Fruit fly (Drosophila melanogaster) whole organism, larva: ENCODE measurements around the gene CG31875.

Source experiments
- noc ChIP-seq: fragments of 200-800 bp; sonication (Bioruptor generic); optimal IDR thresholded peaks from 3 replicates; lab custom pipeline; 2019; ENCODE audit warnings: missing biosample characterization, mild to moderate bottlenecking, missing genetic modification characterization, moderate library complexity

CG31875 gene

DNA sequence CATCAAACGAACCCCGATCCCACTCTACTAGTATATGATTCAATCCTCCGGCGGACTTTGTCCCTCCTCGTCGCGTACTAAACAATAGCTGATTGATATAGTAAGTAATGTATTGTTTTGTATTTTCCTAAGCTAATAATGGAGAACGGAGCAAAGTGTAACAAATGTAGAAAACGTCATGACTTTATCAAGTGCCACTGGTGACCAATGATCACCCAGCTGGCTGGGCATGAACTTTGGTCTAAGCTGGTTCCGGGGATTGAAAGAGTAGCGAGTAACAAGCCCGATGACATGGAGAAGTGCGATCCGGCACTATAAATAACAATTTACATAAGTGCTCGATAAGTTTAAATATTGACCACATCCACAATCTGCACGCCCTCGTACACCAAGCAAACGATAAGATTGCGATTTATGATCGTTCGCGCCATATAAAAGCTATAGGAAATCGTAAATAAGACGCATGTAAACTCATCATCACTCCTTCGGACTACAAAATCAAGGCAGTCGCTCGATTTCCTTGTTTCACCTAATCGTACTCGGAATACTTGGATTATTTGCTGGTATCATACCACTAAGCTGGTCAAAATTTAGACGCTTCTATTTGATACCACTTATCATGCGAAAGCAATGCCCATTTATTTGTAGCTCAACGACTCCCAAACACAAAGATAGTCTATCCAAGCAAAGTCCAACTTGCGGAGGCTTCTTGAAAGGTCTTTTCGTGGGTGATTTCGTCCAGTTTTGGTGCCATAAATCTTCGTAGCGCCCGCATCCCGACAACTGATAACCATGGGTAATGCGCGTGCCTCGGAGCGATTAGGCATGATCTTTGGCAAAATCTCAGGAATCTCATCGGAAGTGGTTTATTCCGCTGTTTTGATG lies 53.1 kb downstream of the CG31875 start:
- TF ChIP-seq noc (tag; lab: Kevin White, UChicago): peak; percentile 80

DNA sequence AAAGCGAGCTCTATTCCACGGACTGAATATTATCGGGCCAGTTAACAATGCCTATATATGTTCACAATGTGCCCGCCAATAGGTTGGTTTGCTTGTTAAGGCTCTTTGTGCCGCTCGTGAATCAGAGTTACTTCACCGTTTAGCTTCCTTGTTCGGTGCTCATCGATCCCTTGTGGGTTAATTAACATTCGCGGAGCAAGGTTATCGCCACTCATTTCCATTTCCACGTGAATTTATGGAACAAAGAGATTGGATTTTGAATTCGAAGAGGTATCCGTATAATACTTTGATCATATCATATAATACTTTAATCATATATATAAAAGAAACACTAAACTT lies 54.0 kb downstream of the CG31875 start:
- TF ChIP-seq noc (tag; lab: Kevin White, UChicago): no peak

DNA sequence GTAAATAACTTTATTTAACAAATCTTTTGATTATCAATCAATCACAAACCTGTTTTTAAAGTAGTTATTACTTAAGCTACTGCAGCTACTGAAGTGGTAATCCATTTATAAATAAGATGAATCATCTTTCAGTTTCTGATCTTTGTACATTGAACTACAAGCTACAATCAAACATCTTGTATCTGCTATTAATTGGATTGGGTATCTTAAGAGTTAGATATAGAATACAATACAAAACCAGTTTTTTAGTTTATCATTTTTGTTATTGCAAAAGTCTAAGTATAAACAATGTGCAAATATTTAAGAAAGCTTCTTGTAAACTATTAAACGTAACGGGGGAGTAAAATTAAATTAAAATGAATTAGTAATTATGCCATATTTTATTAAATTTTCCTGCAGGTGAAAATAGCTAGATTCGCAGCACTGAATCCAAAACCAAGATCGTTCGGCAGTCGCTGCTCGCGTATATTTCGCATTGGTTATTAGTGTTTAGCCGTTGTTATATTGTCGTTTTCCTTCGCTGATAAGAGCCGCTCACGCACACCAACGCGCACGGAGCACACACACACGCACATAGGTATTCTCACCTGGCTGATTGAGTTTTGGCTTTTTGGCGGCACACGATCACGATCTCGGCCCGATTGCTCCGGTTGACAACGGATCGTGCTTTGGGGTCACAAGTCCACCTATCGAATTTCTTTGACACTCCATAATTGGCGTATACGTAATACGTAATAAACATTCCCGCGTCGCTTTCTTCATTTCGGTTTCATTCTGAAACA lies 54.6 kb downstream of the CG31875 start:
- peak; percentile 28 for TF ChIP-seq noc (tag; lab: Kevin White, UChicago)

DNA sequence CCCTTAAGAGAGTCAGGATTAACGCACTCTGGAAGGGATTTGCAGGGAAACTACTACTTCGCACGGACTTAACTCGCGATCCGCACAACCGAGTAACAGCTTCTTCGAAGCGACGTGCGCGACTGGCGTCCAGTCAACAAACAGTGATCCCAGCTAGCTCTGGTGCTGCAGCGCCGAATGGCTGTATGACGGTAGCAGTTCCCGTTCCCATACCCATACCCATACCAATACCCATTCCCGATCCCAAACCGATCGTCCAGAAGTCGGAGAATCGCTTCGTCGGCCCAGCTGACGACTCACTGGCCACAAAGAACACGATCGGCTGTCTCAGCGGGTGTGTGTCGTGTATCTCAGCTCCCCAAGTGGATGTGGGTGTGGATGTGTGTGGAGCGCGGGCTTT lies 55.3 kb downstream of the CG31875 start, which contains the start of gene CG5853:
Gene CG5853 (minus strand): TSS at position 384 of the 400 bp plus-strand sequence.
- TF ChIP-seq noc (tag; lab: Kevin White, UChicago): peak; percentile 56

- TF ChIP-seq noc (tag; lab: Kevin White, UChicago): no peak
Measured at dm6 chr2L:9946051-9946450, 56.5 kb downstream of the CG31875 start.
